Worm (Caenorhabditis elegans): Measurements from ENCODE around the gene cup-5.
A peak's percentile ranks its signal among the peaks of the same experiment; 100 is the strongest.

Gene cup-5

DNA sequence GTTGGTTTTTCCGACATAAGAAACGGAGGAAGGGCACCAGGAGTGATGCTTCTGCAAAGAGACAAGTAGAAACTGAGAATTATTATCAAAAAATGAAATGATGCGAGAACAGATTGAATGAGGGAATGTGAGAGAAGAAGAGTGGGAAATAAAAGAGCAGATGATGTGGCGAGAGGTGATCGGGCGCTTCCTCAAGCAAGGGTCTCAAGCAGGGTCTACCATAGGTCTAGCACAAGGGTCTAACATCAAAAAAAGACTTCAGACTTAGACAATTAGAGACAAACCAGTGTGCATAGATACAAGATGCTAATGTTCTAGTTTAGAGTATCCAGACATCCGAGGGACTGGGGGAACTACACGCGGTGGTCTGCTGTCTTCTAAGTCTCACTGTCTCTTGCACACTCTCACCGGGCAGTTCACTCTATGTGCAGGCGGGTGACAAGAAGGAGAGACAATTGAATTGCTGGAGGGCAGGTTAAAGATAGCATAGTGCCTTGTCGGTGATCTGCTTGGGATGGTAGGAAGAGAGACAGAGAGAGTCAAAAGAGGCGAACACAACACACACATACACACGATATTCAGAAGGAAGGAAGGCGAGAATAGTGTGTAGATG lies 13.8 kb upstream of the cup-5 start, which contains the start of gene R13A5.7 (continued):
- TF ChIP-seq pqm-1 (tag; optimal IDR thresholded peaks at IDR 0.05) (peak; percentile 27), F26F4.8 (GFP tag; conservative IDR thresholded peaks at IDR 0.05) (no peak), mxl-3 (GFP tag; optimal IDR thresholded peaks at IDR 0.05) (peak; percentile 95), F37D6.2 (tag; optimal IDR thresholded peaks at IDR 0.05) (peak; percentile 31), snpc-4 (tag; optimal IDR thresholded peaks at IDR 0.05) (no peak), zag-1 (tag; optimal IDR thresholded peaks at IDR 0.05) (no peak), rbr-2 (tag; optimal IDR thresholded peaks at IDR 0.05) (peak; percentile 89), zfp-3 (GFP tag; conservative IDR thresholded peaks at IDR 0.05) (no peak), nhr-6 (tag; optimal IDR thresholded peaks at IDR 0.05) (peak; percentile 75), gei-8 (GFP tag; optimal IDR thresholded peaks at IDR 0.05) (peak; percentile 48), duxl-1 (tag; optimal IDR thresholded peaks at IDR 0.05; ENCODE audit: poor library complexity) (peak; percentile 22), madf-5 (GFP tag; IDR thresholded peaks at IDR 0.05) (no peak), aly-2 (tag; optimal IDR thresholded peaks at IDR 0.05) (no peak), hmg-1.1 (GFP tag; IDR thresholded peaks at IDR 0.05) (peak; percentile 89), php-3 (GFP tag; IDR thresholded peaks at IDR 0.05) (0 out of 2 replicates have a peak, but pooled peaks have one; percentile 46), tag-97 (GFP tag; IDR thresholded peaks at IDR 0.05) (no peak), mdt-29 (GFP tag; IDR thresholded peaks at IDR 0.05) (0 out of 2 replicates have a peak, but pooled peaks have one; percentile 35), nhr-77 (tag; optimal IDR thresholded peaks at IDR 0.05) (peak; percentile 67), nhr-102 (tag; optimal IDR thresholded peaks at IDR 0.05) (peak; percentile 68), lin-13 (GFP tag; optimal IDR thresholded peaks at IDR 0.05) (peak; percentile 54), pha-4 (GFP tag; IDR thresholded peaks at IDR 0.05) (no peak), pha-4 (tag; optimal IDR thresholded peaks at IDR 0.05) (peak; percentile 39), lir-3 (tag; optimal IDR thresholded peaks at IDR 0.05) (no peak), daf-16 (GFP tag; optimal IDR thresholded peaks at IDR 0.05) (peak in 1 of 2 experiments; percentile 23), daf-16 (tag; optimal IDR thresholded peaks at IDR 0.05) (peak; percentile 80), T20F7.1 (GFP tag; optimal IDR thresholded peaks at IDR 0.05) (peak; percentile 63), fkh-10 (GFP tag; optimal IDR thresholded peaks at IDR 0.05) (peak; percentile 66), hlh-30 (tag; optimal IDR thresholded peaks at IDR 0.05; ENCODE audit: insufficient read depth) (peak; percentile 95), ceh-32 (tag; optimal IDR thresholded peaks at IDR 0.05; ENCODE audit: poor library complexity) (no peak), dpl-1 (GFP tag; optimal IDR thresholded peaks at IDR 0.05) (peak; percentile 48), mdl-1 (tag; optimal IDR thresholded peaks at IDR 0.05) (peak; percentile 95 to 96), dve-1 (tag; optimal IDR thresholded peaks at IDR 0.05; ENCODE audit: insufficient read depth) (peak; percentile 88), daf-12 (tag; optimal IDR thresholded peaks at IDR 0.05) (no peak), unc-62 (GFP tag; optimal IDR thresholded peaks at IDR 0.05 in 1 of 2) (peak in 1 of 2 experiments; percentile 97), unc-62 (tag; optimal IDR thresholded peaks at IDR 0.05) (no peak), madf-9 (GFP tag; conservative IDR thresholded peaks at IDR 0.05) (no peak; the same call in 1 of the 2 replicates), nhr-48 (tag; optimal IDR thresholded peaks at IDR 0.05) (peak; percentile 47), nhr-41 (GFP tag; IDR thresholded peaks at IDR 0.05) (0 out of 2 replicates have a peak, but pooled peaks have one; percentile 25), mep-1 (tag; optimal IDR thresholded peaks at IDR 0.05) (peak; percentile 83), skn-1 (tag; optimal IDR thresholded peaks at IDR 0.05) (no peak), nhr-11 (tag; optimal IDR thresholded peaks at IDR 0.05) (peak; percentile 74), arid-1 (GFP tag; conservative IDR thresholded peaks at IDR 0.05) (peak; percentile 75; the same call in 1 of the 2 replicates), snpc-1.2 (GFP tag; IDR thresholded peaks at IDR 0.05) (no peak), jun-1 (tag; optimal IDR thresholded peaks at IDR 0.05) (no peak), tra-1 (GFP tag; IDR thresholded peaks at IDR 0.05) (0 out of 2 replicates have a peak, but pooled peaks have one; percentile 37), ctbp-1 (GFP tag; IDR thresholded peaks at IDR 0.05) (peak; percentile 63; the same call in 1 of the 2 replicates), nhr-25 (tag; optimal IDR thresholded peaks at IDR 0.05; ENCODE audit: borderline replicate concordance, insufficient read depth) (peak; percentile 70), dmd-8 (GFP tag; IDR thresholded peaks at IDR 0.05) (no peak), hlh-11 (tag; optimal IDR thresholded peaks at IDR 0.05) (peak; percentile 93), dmd-6 (GFP tag; IDR thresholded peaks at IDR 0.05) (peak; percentile 77)
